Fruit fly (Drosophila melanogaster) whole organism, embryonic: ENCODE measurements around the gene pod1.

Experiments
- Aef1 ChIP-seq: fragments of 200-800 bp; sonication (Bioruptor generic); IDR thresholded peaks from 3 replicates; pipeline ENCODE4 v1.3.6; 2022; ENCODE audit warnings: missing biosample characterization, missing genetic modification characterization
- Asciz ChIP-seq: fragments of 200-800 bp; sonication (Bioruptor generic); optimal IDR thresholded peaks from 2 replicates; lab custom pipeline; 2017; ENCODE audit warnings: missing biosample characterization, mild to moderate bottlenecking, missing genetic modification characterization, missing genetic modification reagents
- Atf6 ChIP-seq: fragments of 200-800 bp; sonication (Bioruptor generic); IDR thresholded peaks from 2 replicates; pipeline ENCODE4 v1.3.6; 2022; ENCODE audit warnings: missing biosample characterization, missing genetic modification characterization
- Bgb ChIP-seq: fragments of 200-800 bp; sonication (Bioruptor generic); IDR thresholded peaks from 2 replicates; pipeline ENCODE4 v1.3.6; 2022; ENCODE audit warnings: missing biosample characterization, missing genetic modification characterization; ENCODE audit not compliant: partially characterized antibody
- CG12219 ChIP-seq: fragments of 200-800 bp; sonication (Bioruptor generic); optimal IDR thresholded peaks from 3 replicates; lab custom pipeline; 2018; ENCODE audit warnings: missing biosample characterization, mild to moderate bottlenecking, missing genetic modification characterization
- CG17385 ChIP-seq: fragments of 200-800 bp; sonication (Bioruptor generic); optimal IDR thresholded peaks from 3 replicates; lab custom pipeline; 2018; ENCODE audit warnings: missing biosample characterization, mild to moderate bottlenecking, missing genetic modification characterization
- CG17568 ChIP-seq: fragments of 200-800 bp; sonication (Bioruptor generic); optimal IDR thresholded peaks from 2 replicates; lab custom pipeline; 2018; ENCODE audit warnings: missing biosample characterization, mild to moderate bottlenecking, missing genetic modification characterization, moderate library complexity
- CG18262 ChIP-seq: fragments of 200-800 bp; optimal IDR thresholded peaks from 3 replicates; lab custom pipeline; 2019; ENCODE audit warnings: missing biosample characterization, mild to moderate bottlenecking, missing genetic modification characterization, moderate library complexity
- CG2129 ChIP-seq: fragments of 200-800 bp; sonication (Bioruptor generic); IDR thresholded peaks from 2 replicates; pipeline ENCODE4 v1.3.6; 2022; ENCODE audit warnings: missing biosample characterization, missing genetic modification characterization; ENCODE audit not compliant: partially characterized antibody
- CG2889 ChIP-seq: fragments of 200-800 bp; sonication (Bioruptor generic); IDR thresholded peaks from 3 replicates; pipeline ENCODE4 v1.3.6; 2022; ENCODE audit warnings: missing biosample characterization, missing genetic modification characterization
- CG31224 ChIP-seq: fragments of 200-800 bp; sonication (Bioruptor generic); IDR thresholded peaks from 2 replicates; pipeline ENCODE4 v1.3.6; 2022; ENCODE audit warnings: missing biosample characterization, missing genetic modification characterization
- CG3847 ChIP-seq: fragments of 200-800 bp; sonication (Bioruptor generic); IDR thresholded peaks from 2 replicates; pipeline ENCODE4 v1.3.6; 2022; ENCODE audit warnings: missing biosample characterization, missing genetic modification characterization
- CG43689 ChIP-seq: fragments of 200-800 bp; sonication (Bioruptor generic); IDR thresholded peaks from 2 replicates; pipeline ENCODE4 v1.3.6; 2022; ENCODE audit warnings: missing biosample characterization, missing genetic modification characterization
- CG4820 ChIP-seq: fragments of 200-800 bp; sonication (Bioruptor generic); optimal IDR thresholded peaks from 3 replicates; lab custom pipeline; 2016; ENCODE audit warnings: missing biosample characterization, missing genetic modification characterization
- CG5180 ChIP-seq: fragments of 200-800 bp; sonication (Bioruptor generic); optimal IDR thresholded peaks from 3 replicates; lab custom pipeline; 2017; ENCODE audit warnings: missing biosample characterization, missing genetic modification characterization, mild to moderate bottlenecking, moderate library complexity, missing genetic modification reagents
- CG5245 ChIP-seq: fragments of 200-800 bp; sonication (Bioruptor generic); optimal IDR thresholded peaks from 3 replicates; lab custom pipeline; 2016; ENCODE audit warnings: missing biosample characterization, missing genetic modification characterization
- CG6689 ChIP-seq: fragments of 200-800 bp; sonication (Bioruptor generic); IDR thresholded peaks from 2 replicates; pipeline ENCODE4 v1.3.6; 2022; ENCODE audit warnings: missing biosample characterization, missing genetic modification characterization
- CG7372 ChIP-seq: fragments of 200-800 bp; sonication (Bioruptor generic); IDR thresholded peaks from 2 replicates; pipeline ENCODE4 v1.3.6; 2022; ENCODE audit warnings: missing biosample characterization, missing genetic modification characterization
- CG7745 ChIP-seq: fragments of 200-800 bp; sonication (Bioruptor generic); optimal IDR thresholded peaks from 2 replicates; lab custom pipeline; 2018; ENCODE audit warnings: missing biosample characterization, mild to moderate bottlenecking, missing genetic modification characterization, moderate library complexity
- CrebB ChIP-seq: fragments of 200-800 bp; sonication (Bioruptor generic); optimal IDR thresholded peaks from 3 replicates; lab custom pipeline; 2018; ENCODE audit warnings: missing biosample characterization, mild to moderate bottlenecking, missing genetic modification characterization
- Drgx ChIP-seq: fragments of 200-800 bp; sonication (Bioruptor generic); IDR thresholded peaks from 2 replicates; pipeline ENCODE4 v1.3.6; 2022; ENCODE audit warnings: missing biosample characterization, missing genetic modification characterization
- H15 ChIP-seq: fragments of 200-800 bp; sonication (Bioruptor generic); IDR thresholded peaks from 3 replicates; pipeline ENCODE4 v1.3.6; 2022; ENCODE audit warnings: missing biosample characterization, missing genetic modification characterization
- Jarid2 ChIP-seq: fragments of 200-800 bp; sonication (Bioruptor generic); optimal IDR thresholded peaks from 3 replicates; lab custom pipeline; 2017; ENCODE audit warnings: mild to moderate bottlenecking, missing biosample characterization, missing genetic modification reagents, missing genetic modification characterization
- MTF-1 ChIP-seq: fragments of 200-800 bp; sonication (Bioruptor generic); optimal IDR thresholded peaks from 2 replicates; lab custom pipeline; 2018; ENCODE audit warnings: missing biosample characterization, mild to moderate bottlenecking, missing genetic modification characterization, borderline replicate concordance
- Neu2 ChIP-seq: fragments of 200-800 bp; sonication (Bioruptor generic); optimal IDR thresholded peaks from 3 replicates; lab custom pipeline; 2016; ENCODE audit warnings: missing biosample characterization, missing genetic modification characterization, borderline replicate concordance
- Nf-YB ChIP-seq: fragments of 200-800 bp; sonication (Bioruptor generic); optimal IDR thresholded peaks from 3 replicates; lab custom pipeline; 2019; ENCODE audit warnings: missing biosample characterization, mild to moderate bottlenecking, missing genetic modification characterization, moderate library complexity
- NfI ChIP-seq: fragments of 200-800 bp; sonication (Bioruptor generic); optimal IDR thresholded peaks from 3 replicates; lab custom pipeline; 2018; ENCODE audit warnings: missing biosample characterization, mild to moderate bottlenecking, missing genetic modification characterization, moderate library complexity
- Oaz ChIP-seq: fragments of 200-800 bp; sonication (Bioruptor generic); IDR thresholded peaks from 2 replicates; pipeline ENCODE4 v1.3.6; 2022; ENCODE audit warnings: missing biosample characterization, missing genetic modification characterization
- Poxn ChIP-seq: fragments of 200-800 bp; sonication (Bioruptor generic); IDR thresholded peaks from 2 replicates; pipeline ENCODE4 v1.3.6; 2022; ENCODE audit warnings: missing biosample characterization, missing genetic modification characterization
- Side ChIP-seq: fragments of 200-800 bp; sonication (Bioruptor generic); optimal IDR thresholded peaks from 2 replicates; lab custom pipeline; 2016; ENCODE audit warnings: missing biosample characterization, missing genetic modification characterization
- Sry-δ ChIP-seq: fragments of 200-800 bp; sonication (Bioruptor generic); optimal IDR thresholded peaks from 2 replicates; lab custom pipeline; 2016; ENCODE audit warnings: missing biosample characterization, missing genetic modification characterization
- Usf ChIP-seq: fragments of 200-800 bp; sonication (Bioruptor generic); optimal IDR thresholded peaks from 2 replicates; lab custom pipeline; 2017; ENCODE audit warnings: missing genotype, missing biosample characterization, missing genetic modification characterization
- Xbp1 ChIP-seq: fragments of 200-800 bp; sonication (Bioruptor generic); optimal IDR thresholded peaks from 3 replicates; lab custom pipeline; 2016; ENCODE audit warnings: missing biosample characterization, mild to moderate bottlenecking, missing genetic modification characterization
- bowl ChIP-seq: fragments of 200-800 bp; sonication (Bioruptor generic); IDR thresholded peaks from 2 replicates; pipeline ENCODE4 v1.3.6; 2022; ENCODE audit warnings: missing biosample characterization, missing genetic modification characterization
- br ChIP-seq: fragments of >200 bp; optimal IDR thresholded peaks from 2 replicates; lab custom pipeline; 2017
- dan ChIP-seq: fragments of 200-800 bp; sonication (Bioruptor generic); IDR thresholded peaks from 2 replicates; pipeline ENCODE4 v1.3.6; 2022; ENCODE audit warnings: missing biosample characterization, missing genetic modification characterization
- gcm ChIP-seq: fragments of 200-800 bp; sonication (Bioruptor generic); optimal IDR thresholded peaks from 2 replicates; lab custom pipeline; 2019; ENCODE audit warnings: missing biosample characterization, mild to moderate bottlenecking, missing genetic modification characterization, moderate library complexity
- grn ChIP-seq: fragments of 200-800 bp; sonication (Bioruptor generic); optimal IDR thresholded peaks from 3 replicates; lab custom pipeline; 2017; ENCODE audit warnings: missing biosample characterization, missing genetic modification characterization
- maf-S ChIP-seq: fragments of 200-800 bp; sonication (Bioruptor generic); optimal IDR thresholded peaks from 2 replicates; lab custom pipeline; 2016; ENCODE audit warnings: missing biosample characterization, missing genetic modification characterization
- peb ChIP-seq: fragments of 200-800 bp; sonication (Bioruptor generic); IDR thresholded peaks from 2 replicates; pipeline ENCODE4 v1.3.6; 2022; ENCODE audit warnings: missing biosample characterization, missing genetic modification characterization
- pho ChIP-seq: fragments of 200-800 bp; sonication (Bioruptor generic); optimal IDR thresholded peaks from 2 replicates; lab custom pipeline; 2016; ENCODE audit warnings: missing biosample characterization, missing genetic modification characterization
- phol ChIP-seq: fragments of 200-800 bp; sonication (Bioruptor generic); optimal IDR thresholded peaks from 3 replicates; lab custom pipeline; 2018; ENCODE audit warnings: missing biosample characterization, mild to moderate bottlenecking, missing genetic modification characterization, moderate library complexity
- pum ChIP-seq: fragments of 200-800 bp; sonication (Bioruptor generic); optimal IDR thresholded peaks from 2 replicates; lab custom pipeline; 2016; ENCODE audit warnings: missing biosample characterization, missing genetic modification characterization
- pzg ChIP-seq: fragments of 200-800 bp; sonication (Bioruptor generic); optimal IDR thresholded peaks from 3 replicates; lab custom pipeline; 2018; ENCODE audit warnings: missing biosample characterization, mild to moderate bottlenecking, missing genetic modification characterization, moderate library complexity
- slp2 ChIP-seq: fragments of 200-800 bp; sonication (Bioruptor generic); optimal IDR thresholded peaks from 2 replicates; lab custom pipeline; 2016; ENCODE audit warnings: missing biosample characterization, missing genetic modification characterization
- stc ChIP-seq: fragments of 200-800 bp; sonication (Bioruptor generic); IDR thresholded peaks from 2 replicates; pipeline ENCODE4 v1.3.6; 2022; ENCODE audit warnings: missing biosample characterization, missing genetic modification characterization
- stwl ChIP-seq: fragments of 200-800 bp; sonication (Bioruptor generic); optimal IDR thresholded peaks from 3 replicates; lab custom pipeline; 2018; ENCODE audit warnings: missing biosample characterization, mild to moderate bottlenecking, missing genetic modification characterization, moderate library complexity
- tgo ChIP-seq: fragments of 200-800 bp; sonication (Bioruptor generic); IDR thresholded peaks from 3 replicates; pipeline ENCODE4 v1.3.6; 2022; ENCODE audit warnings: missing biosample characterization, missing genetic modification characterization
- unc-4 ChIP-seq: fragments of 200-800 bp; sonication (Bioruptor generic); IDR thresholded peaks from 2 replicates; pipeline ENCODE4 v1.3.6; 2022; ENCODE audit warnings: missing biosample characterization, missing genetic modification characterization; ENCODE audit not compliant: partially characterized antibody

pod1 gene

DNA sequence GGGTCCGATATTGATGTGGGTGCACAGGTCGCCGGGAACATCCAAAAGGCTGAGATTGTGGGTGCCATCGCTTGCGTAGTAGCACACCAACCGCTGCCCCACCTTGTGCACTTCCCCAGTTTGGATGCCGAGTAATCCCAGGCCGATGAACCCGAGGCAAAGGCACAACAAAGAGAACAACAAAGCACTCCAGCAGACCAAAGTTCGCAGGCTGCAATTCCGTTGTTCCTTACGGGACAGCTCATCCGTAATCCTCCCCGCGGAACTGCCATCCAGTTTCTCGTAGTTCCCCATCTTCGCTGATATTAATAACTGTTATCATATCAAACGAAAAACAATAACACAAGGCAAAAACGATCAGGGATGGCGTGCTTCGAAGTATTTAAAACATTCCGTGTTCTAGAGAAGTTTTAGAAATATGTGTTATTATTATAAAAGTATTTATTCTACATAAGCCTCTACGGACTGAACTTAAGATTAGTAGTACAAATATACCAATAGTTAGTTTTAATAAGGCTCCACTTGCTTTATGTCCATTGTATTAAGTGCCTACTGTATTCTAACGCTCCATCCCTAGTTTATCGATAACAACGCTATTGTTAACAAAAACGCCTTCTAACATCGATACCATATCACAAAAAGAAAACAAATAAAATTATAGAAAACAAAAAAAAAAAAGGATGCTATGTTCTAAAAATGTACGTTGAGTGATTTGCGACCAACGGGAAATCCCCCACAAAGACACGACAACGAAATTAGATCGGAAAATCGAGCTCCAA, 45.9 kb downstream of the pod1 start, which contains the start of the genes Cht11 and CG4558 (continued):
- peak; percentile 70 for TF ChIP-seq peb
- no peak for TF ChIP-seq maf-S (GFP tag; lab: Kevin White, UChicago)
- 0 out of 2 replicates have a peak, but pooled peaks have one; percentile 20 for TF ChIP-seq Bgb (GFP tag; lab: Robert Waterston, UW)
- peak; percentile 46 for TF ChIP-seq CG5245 (GFP tag; lab: Kevin White, UChicago)
- no peak for TF ChIP-seq CG2129 (GFP tag; lab: Robert Waterston, UW)
- TF ChIP-seq CG6689, result peak; percentile 82
- peak; percentile 84 for TF ChIP-seq Atf6 (GFP tag; lab: Robert Waterston, UW)
- peak; percentile 79 for TF ChIP-seq stc (GFP tag; lab: Robert Waterston, UW)
- no peak for TF ChIP-seq MTF-1 (GFP tag; lab: Kevin White, UChicago)
- TF ChIP-seq CG2889 (GFP tag; lab: Robert Waterston, UW), result peak; percentile 76
- TF ChIP-seq pho (GFP tag; lab: Kevin White, UChicago), result peak; percentile 66
- TF ChIP-seq CG12219 (GFP tag; lab: Kevin White, UChicago), result peak; percentile 50
- TF ChIP-seq dan (GFP tag; lab: Robert Waterston, UW), result no peak
- peak; percentile 37 for TF ChIP-seq Nf-YB (GFP tag; lab: Kevin White, UChicago)
- peak; percentile 85 for TF ChIP-seq phol (tag; lab: Kevin White, UChicago)
- TF ChIP-seq CG18262 (tag; lab: Kevin White, UChicago), result peak; percentile 83
- TF ChIP-seq Sry-δ (GFP tag; lab: Kevin White, UChicago), result peak; percentile 59
- peak; percentile 72; the same call in 1 of the 2 replicates for TF ChIP-seq Drgx
- TF ChIP-seq H15 (GFP tag; lab: Robert Waterston, UW), result peak; percentile 76; the same call in 2 of the 3 replicates
- TF ChIP-seq CG4820 (GFP tag; lab: Kevin White, UChicago), result peak; percentile 62
- peak; percentile 77 for TF ChIP-seq CG17385 (GFP tag; lab: Kevin White, UChicago)
- TF ChIP-seq tgo (GFP tag; lab: Robert Waterston, UW), result peak; percentile 85
- TF ChIP-seq CrebB, result peak; percentile 49
- TF ChIP-seq CG7372 (GFP tag; lab: Robert Waterston, UW), result peak; percentile 84
- 0 out of 2 replicates have a peak, but pooled peaks have one; percentile 42 for TF ChIP-seq CG43689 (GFP tag; lab: Robert Waterston, UW)
- peak; percentile 81 for TF ChIP-seq Aef1
- peak; percentile 54 for TF ChIP-seq grn (GFP tag; lab: Kevin White, UChicago)
- peak; percentile 54 for TF ChIP-seq stwl (tag; lab: Kevin White, UChicago)
- TF ChIP-seq bowl (GFP tag; lab: Robert Waterston, UW), result no peak
- peak; percentile 60 for TF ChIP-seq Usf
- TF ChIP-seq Jarid2 (GFP tag; lab: Kevin White, UChicago), result peak; percentile 8
- TF ChIP-seq CG31224 (GFP tag; lab: Robert Waterston, UW), result peak; percentile 73
- TF ChIP-seq Oaz (GFP tag; lab: Robert Waterston, UW), result peak; percentile 50; the same call in 1 of the 2 replicates
- peak; percentile 37 for TF ChIP-seq CG5180 (GFP tag; lab: Kevin White, UChicago)
- TF ChIP-seq unc-4 (GFP tag; lab: Robert Waterston, UW), result peak; percentile 57; the same call in 1 of the 2 replicates
- peak; percentile 84 for TF ChIP-seq CG3847 (GFP tag; lab: Robert Waterston, UW)
- peak; percentile 87 for TF ChIP-seq Xbp1
- peak; percentile 46 for TF ChIP-seq Asciz (GFP tag; lab: Kevin White, UChicago)
- TF ChIP-seq Side, result peak; percentile 16
- TF ChIP-seq pum (GFP tag; lab: Kevin White, UChicago), result peak; percentile 79
- TF ChIP-seq pzg (GFP tag; lab: Kevin White, UChicago), result peak; percentile 48
- no peak for TF ChIP-seq CG17568 (GFP tag; lab: Kevin White, UChicago)
- no peak for TF ChIP-seq CG7745 (tag; lab: Kevin White, UChicago)
- no peak for TF ChIP-seq br (lab: Kevin White, UChicago)
- TF ChIP-seq Poxn, result no peak
- peak; percentile 80 for TF ChIP-seq NfI (GFP tag; lab: Kevin White, UChicago)
- peak; percentile 68 for TF ChIP-seq gcm (GFP tag; lab: Kevin White, UChicago)
- TF ChIP-seq Neu2 (GFP tag; lab: Kevin White, UChicago), result no peak
- peak; percentile 44 for TF ChIP-seq slp2 (GFP tag; lab: Kevin White, UChicago)
